Worm (Caenorhabditis elegans) whole organism, young adult: ENCODE results near the gene ddb-1.

Experiments
- ama-1 ChIP-seq, 3 experiments: fragments of 150-350 bp in 1 of 3; sonication (generic microtip) in 2 of 3; optimal IDR thresholded peaks; 2 replicates each; lab custom pipeline; 2014 to 2018; ENCODE audit warnings: missing biosample characterization in 2 of 3, missing genetic modification characterization in 2 of 3, missing genetic modification reagents in 2 of 3
- ccch-3 ChIP-seq: fragments of 200-800 bp; sonication (Bioruptor generic); optimal IDR thresholded peaks from 2 replicates; lab custom pipeline; 2018; ENCODE audit warnings: mild to moderate bottlenecking, missing genetic modification characterization, missing compliant biosample characterization
- ceh-27 ChIP-seq: fragments of 200-800 bp; sonication (Bioruptor generic); optimal IDR thresholded peaks from 2 replicates; lab custom pipeline; 2018; ENCODE audit warnings: mild to moderate bottlenecking, missing genetic modification characterization, moderate library complexity, missing compliant biosample characterization
- let-526 ChIP-seq: fragments of 200-800 bp; sonication (Bioruptor generic); IDR thresholded peaks from 2 replicates; pipeline ENCODE4 v1.3.6; 2022; ENCODE audit warnings: missing genetic modification reagents, missing genetic modification characterization, missing compliant biosample characterization
- lsy-27 ChIP-seq: sonication (generic microtip); optimal IDR thresholded peaks from 2 replicates; lab custom pipeline; 2017; ENCODE audit warnings: missing genetic modification characterization, mild to moderate bottlenecking, missing compliant biosample characterization, antibody characterized with exemption, missing genotype, borderline replicate concordance; ENCODE audit not compliant: insufficient read depth
- nfya-2 ChIP-seq: fragments of 200-800 bp; sonication (Bioruptor generic); IDR thresholded peaks from 2 replicates; pipeline ENCODE4 v1.3.6; 2022; ENCODE audit warnings: missing genetic modification reagents, missing genetic modification characterization, missing compliant biosample characterization
- nhr-90 ChIP-seq: sonication (generic microtip); optimal IDR thresholded peaks from 2 replicates; lab custom pipeline; 2016; ENCODE audit warnings: missing genotype, mild to moderate bottlenecking, missing genetic modification characterization, missing compliant biosample characterization
- pha-4 ChIP-seq: fragments of 150-350 bp; sonication (generic microtip); optimal IDR thresholded peaks from 2 replicates; lab custom pipeline; 2014; ENCODE audit warnings: missing biosample characterization, missing genetic modification reagents, missing genetic modification characterization
- unc-62 ChIP-seq: fragments of 150-350 bp; optimal IDR thresholded peaks from 2 replicates; lab custom pipeline; 2014; ENCODE audit warnings: missing biosample characterization, missing genetic modification reagents, missing genetic modification characterization

- TF ChIP-seq ccch-3 (GFP tag; lab: Kevin White, UChicago): no peak
- TF ChIP-seq pha-4: no peak
- TF ChIP-seq lsy-27 (tag; lab: Kevin White, UChicago): no peak
- no peak for TF ChIP-seq let-526
- TF ChIP-seq unc-62: no peak
- TF ChIP-seq ama-1 (optimal IDR thresholded peaks at IDR 0.05; lab: Kevin White, UChicago): no peak
- TF ChIP-seq ama-1 (GFP tag; optimal IDR thresholded peaks at IDR 0.05; lab: Kevin White, UChicago): no peak
- no peak for TF ChIP-seq nfya-2 (GFP tag; lab: Robert Waterston, UW)
- TF ChIP-seq ceh-27 (GFP tag; lab: Kevin White, UChicago): no peak
- no peak for TF ChIP-seq nhr-90 (tag; lab: Kevin White, UChicago)
Measured at ce11 chrIV:12121076-12121475, at the start of gene ddb-1, which contains the start of gene M18.6.
